Fruit fly (Drosophila melanogaster) whole organism, embryonic: ENCODE measurements around the gene Nrx-IV.

Experiments used
- Awh ChIP-seq: fragments of 200-800 bp; sonication (Bioruptor generic); IDR thresholded peaks from 2 replicates; pipeline ENCODE4, ENCODE4 v1.3.6; 2022; ENCODE audit warnings: missing biosample characterization, missing genetic modification characterization
- BEAF-32 ChIP-seq: fragments of 200-800 bp; sonication (Bioruptor generic); optimal IDR thresholded peaks from 3 replicates; lab custom pipeline; 2017; ENCODE audit warnings: missing biosample characterization, missing genetic modification characterization, mild to moderate bottlenecking, moderate library complexity, missing genetic modification reagents
- Blimp-1 ChIP-seq: fragments of 200-800 bp; sonication (Bioruptor generic); optimal IDR thresholded peaks from 3 replicates; lab custom pipeline; 2018; ENCODE audit warnings: missing biosample characterization, missing genetic modification characterization, mild to moderate bottlenecking, moderate library complexity, missing genetic modification reagents
- CG1024 ChIP-seq: fragments of 200-800 bp; sonication (Bioruptor generic); IDR thresholded peaks from 2 replicates; pipeline ENCODE4 v1.3.6; 2022; ENCODE audit warnings: missing biosample characterization, missing genetic modification characterization
- CG10274 ChIP-seq: fragments of 200-800 bp; sonication (Bioruptor generic); optimal IDR thresholded peaks from 3 replicates; lab custom pipeline; 2017; ENCODE audit warnings: missing biosample characterization, mild to moderate bottlenecking, missing genetic modification characterization
- CG14441 ChIP-seq: fragments of 200-800 bp; sonication (Bioruptor generic); IDR thresholded peaks from 2 replicates; pipeline ENCODE4 v1.3.6; 2022; ENCODE audit warnings: missing biosample characterization, missing genetic modification characterization
- CG14710 ChIP-seq: fragments of 200-800 bp; sonication (Bioruptor generic); optimal IDR thresholded peaks from 3 replicates; lab custom pipeline; 2019; ENCODE audit warnings: missing biosample characterization, mild to moderate bottlenecking, missing genetic modification characterization, moderate library complexity
- CG1602 ChIP-seq: fragments of 200-800 bp; sonication (Bioruptor generic); optimal IDR thresholded peaks from 3 replicates; lab custom pipeline; 2016; ENCODE audit warnings: missing biosample characterization, missing genetic modification characterization
- CG16813 ChIP-seq: fragments of 200-800 bp; sonication (Bioruptor generic); IDR thresholded peaks from 3 replicates; pipeline ENCODE4 v1.3.6; 2022; ENCODE audit warnings: missing biosample characterization, missing genetic modification characterization; ENCODE audit not compliant: partially characterized antibody
- CG17186 ChIP-seq: fragments of 200-800 bp; sonication (Bioruptor generic); optimal IDR thresholded peaks from 3 replicates; lab custom pipeline; 2017; ENCODE audit warnings: missing biosample characterization, missing genetic modification reagents, missing genetic modification characterization
- CG2120 ChIP-seq: fragments of 200-800 bp; sonication (Bioruptor generic); optimal IDR thresholded peaks from 3 replicates; lab custom pipeline; 2016; ENCODE audit warnings: missing biosample characterization, missing genetic modification characterization
- CG42726 ChIP-seq: fragments of 200-800 bp; sonication (Bioruptor generic); IDR thresholded peaks from 2 replicates; pipeline ENCODE4 v1.3.6; 2022; ENCODE audit warnings: missing biosample characterization, missing genetic modification characterization; ENCODE audit not compliant: partially characterized antibody
- CG4424 ChIP-seq: fragments of 200-800 bp; sonication (Bioruptor generic); optimal IDR thresholded peaks from 3 replicates; lab custom pipeline; 2016; ENCODE audit warnings: missing biosample characterization, missing genetic modification characterization
- CG4730 ChIP-seq: fragments of 200-800 bp; sonication (Bioruptor generic); IDR thresholded peaks from 2 replicates; pipeline ENCODE4 v1.3.6; 2022; ENCODE audit warnings: missing biosample characterization, missing genetic modification characterization
- CG6689 ChIP-seq: fragments of 200-800 bp; sonication (Bioruptor generic); IDR thresholded peaks from 2 replicates; pipeline ENCODE4 v1.3.6; 2022; ENCODE audit warnings: missing biosample characterization, missing genetic modification characterization
- CG6791 ChIP-seq: fragments of 200-800 bp; sonication (Bioruptor generic); IDR thresholded peaks from 3 replicates; pipeline ENCODE4 v1.3.6; 2022; ENCODE audit warnings: missing biosample characterization, missing genetic modification characterization; ENCODE audit not compliant: partially characterized antibody
- CG7928 ChIP-seq: fragments of 200-800 bp; sonication (Bioruptor generic); optimal IDR thresholded peaks from 2 replicates; lab custom pipeline; 2017; ENCODE audit warnings: missing biosample characterization, mild to moderate bottlenecking, missing genetic modification characterization
- CG8388 ChIP-seq: fragments of 200-800 bp; sonication (Bioruptor generic); optimal IDR thresholded peaks from 2 replicates; lab custom pipeline; 2019; ENCODE audit warnings: missing biosample characterization, mild to moderate bottlenecking, missing genetic modification characterization, moderate library complexity
- CG8765 ChIP-seq: fragments of 200-800 bp; sonication (Bioruptor generic); IDR thresholded peaks from 2 replicates; pipeline ENCODE4 v1.3.6; 2022; ENCODE audit warnings: missing biosample characterization, missing genetic modification characterization
- CG8924 ChIP-seq: fragments of 200-800 bp; optimal IDR thresholded peaks from 3 replicates; lab custom pipeline; 2019; ENCODE audit warnings: missing biosample characterization, mild to moderate bottlenecking, missing genetic modification characterization, moderate library complexity
- CG9817 ChIP-seq: fragments of 200-800 bp; sonication (Bioruptor generic); optimal IDR thresholded peaks from 2 replicates; lab custom pipeline; 2018; ENCODE audit warnings: missing biosample characterization, mild to moderate bottlenecking, missing genetic modification characterization, moderate library complexity
- Dbx ChIP-seq: fragments of 200-800 bp; sonication (Bioruptor generic); IDR thresholded peaks from 3 replicates; pipeline ENCODE4 v1.3.6; 2022; ENCODE audit warnings: missing biosample characterization, missing genetic modification characterization
- Deaf1 ChIP-seq: fragments of 200-800 bp; optimal IDR thresholded peaks from 3 replicates; lab custom pipeline; 2019; ENCODE audit warnings: missing biosample characterization, mild to moderate bottlenecking, missing genetic modification characterization, moderate library complexity
- HLH4C ChIP-seq: fragments of 200-800 bp; sonication (Bioruptor generic); IDR thresholded peaks from 3 replicates; pipeline ENCODE4 v1.3.6; 2022; ENCODE audit warnings: missing biosample characterization, missing genetic modification characterization; ENCODE audit not compliant: partially characterized antibody
- HmgZ ChIP-seq: fragments of 200-800 bp; sonication (Bioruptor generic); optimal IDR thresholded peaks from 2 replicates; lab custom pipeline; 2018; ENCODE audit warnings: missing biosample characterization, mild to moderate bottlenecking, missing genetic modification characterization
- Oaz ChIP-seq: fragments of 200-800 bp; sonication (Bioruptor generic); IDR thresholded peaks from 2 replicates; pipeline ENCODE4 v1.3.6; 2022; ENCODE audit warnings: missing biosample characterization, missing genetic modification characterization
- PHDP ChIP-seq: fragments of 200-800 bp; sonication (Bioruptor generic); optimal IDR thresholded peaks from 3 replicates; lab custom pipeline; 2018; ENCODE audit warnings: missing biosample characterization, mild to moderate bottlenecking, missing genetic modification characterization, moderate library complexity
- Rfx ChIP-seq: fragments of 200-800 bp; sonication (Bioruptor generic); IDR thresholded peaks from 2 replicates; pipeline ENCODE4 v1.3.6; 2022; ENCODE audit warnings: missing biosample characterization, missing genetic modification characterization
- Sox102F ChIP-seq: fragments of 200-800 bp; sonication (Bioruptor generic); optimal IDR thresholded peaks from 2 replicates; lab custom pipeline; 2018; ENCODE audit warnings: missing biosample characterization, mild to moderate bottlenecking, missing genetic modification characterization, moderate library complexity
- Spps ChIP-seq: fragments of 200-800 bp; sonication (Bioruptor generic); optimal IDR thresholded peaks from 2 replicates; lab custom pipeline; 2018; ENCODE audit warnings: missing biosample characterization, mild to moderate bottlenecking, missing genetic modification characterization
- Sry-δ ChIP-seq: fragments of 200-800 bp; sonication (Bioruptor generic); optimal IDR thresholded peaks from 2 replicates; lab custom pipeline; 2016; ENCODE audit warnings: missing biosample characterization, missing genetic modification characterization
- TFAM ChIP-seq: fragments of 200-800 bp; sonication (Bioruptor generic); optimal IDR thresholded peaks from 2 replicates; lab custom pipeline; 2017; ENCODE audit warnings: missing biosample characterization, missing genetic modification characterization, inconsistent platforms
- caup ChIP-seq: fragments of 200-800 bp; sonication (Bioruptor generic); optimal IDR thresholded peaks from 3 replicates; lab custom pipeline; 2017; ENCODE audit warnings: missing biosample characterization, mild to moderate bottlenecking, missing genetic modification characterization, moderate library complexity; ENCODE audit not compliant: severe bottlenecking
- gce ChIP-seq: fragments of 200-800 bp; sonication (Bioruptor generic); IDR thresholded peaks from 3 replicates; pipeline ENCODE4 v1.3.6; 2022; ENCODE audit warnings: missing biosample characterization, missing genetic modification characterization
- gcm ChIP-seq: fragments of 200-800 bp; sonication (Bioruptor generic); optimal IDR thresholded peaks from 2 replicates; lab custom pipeline; 2019; ENCODE audit warnings: missing biosample characterization, mild to moderate bottlenecking, missing genetic modification characterization, moderate library complexity
- gfzf ChIP-seq: fragments of 200-800 bp; sonication (Bioruptor generic); optimal IDR thresholded peaks from 2 replicates; lab custom pipeline; 2016; ENCODE audit warnings: missing biosample characterization, mild to moderate bottlenecking, missing genetic modification characterization, moderate library complexity
- ham ChIP-seq: fragments of 200-800 bp; sonication (Bioruptor generic); IDR thresholded peaks from 2 replicates; pipeline ENCODE4 v1.3.6; 2022; ENCODE audit warnings: missing biosample characterization, missing genetic modification characterization
- ind ChIP-seq: fragments of 200-800 bp; sonication (Bioruptor generic); optimal IDR thresholded peaks from 3 replicates; lab custom pipeline; 2016; ENCODE audit warnings: missing biosample characterization, missing genetic modification characterization
- inv ChIP-seq: fragments of 200-800 bp; sonication (Bioruptor generic); IDR thresholded peaks from 2 replicates; pipeline ENCODE4 v1.3.6; 2022; ENCODE audit warnings: missing biosample characterization, missing genetic modification characterization; ENCODE audit not compliant: partially characterized antibody
- lbe ChIP-seq: fragments of 200-800 bp; sonication (Bioruptor generic); optimal IDR thresholded peaks from 2 replicates; lab custom pipeline; 2016; ENCODE audit warnings: missing biosample characterization, mild to moderate bottlenecking, missing genetic modification characterization
- lola ChIP-seq, 3 experiments: fragments of >200 bp in 2 of 3; fragments of 200-800 bp in 1 of 3; sonication (Bioruptor generic) in 1 of 3; optimal IDR thresholded peaks; 2 replicates each; lab custom pipeline; 2017 to 2019; ENCODE audit warnings: missing biosample characterization in 3 of 3, missing genetic modification characterization in 3 of 3, mild to moderate bottlenecking in 1 of 3, moderate library complexity in 1 of 3
- mam ChIP-seq: fragments of 200-800 bp; sonication (Bioruptor generic); optimal IDR thresholded peaks from 3 replicates; lab custom pipeline; 2016; ENCODE audit warnings: missing biosample characterization, missing genetic modification characterization
- pan ChIP-seq, 4 experiments: fragments of >200 bp in 3 of 4; fragments of 200-800 bp in 1 of 4; sonication (Bioruptor generic) in 1 of 4; optimal IDR thresholded peaks in 3 of 4; IDR thresholded peaks in 1 of 4; 2 replicates each; pipeline versions ENCODE4 v1.3.6 to Lab custom; 2017 to 2022; ENCODE audit warnings: missing biosample characterization in 2 of 4, missing genetic modification characterization in 2 of 4, mixed read lengths in 1 of 4
- pfk ChIP-seq: fragments of 200-800 bp; sonication (Bioruptor generic); optimal IDR thresholded peaks from 2 replicates; lab custom pipeline; 2018; ENCODE audit warnings: missing biosample characterization, mild to moderate bottlenecking, missing genetic modification characterization, moderate library complexity
- pum ChIP-seq: fragments of 200-800 bp; sonication (Bioruptor generic); optimal IDR thresholded peaks from 2 replicates; lab custom pipeline; 2016; ENCODE audit warnings: missing biosample characterization, missing genetic modification characterization
- scrt ChIP-seq: fragments of 200-800 bp; sonication (Bioruptor generic); optimal IDR thresholded peaks from 2 replicates; lab custom pipeline; 2018; ENCODE audit warnings: missing biosample characterization, mild to moderate bottlenecking, missing genetic modification characterization, moderate library complexity
- sug ChIP-seq: fragments of 200-800 bp; optimal IDR thresholded peaks from 2 replicates; lab custom pipeline; 2019; ENCODE audit warnings: missing biosample characterization, mild to moderate bottlenecking, missing genetic modification characterization, moderate library complexity
- ttk ChIP-seq: fragments of 200-800 bp; sonication (Bioruptor generic); IDR thresholded peaks from 2 replicates; pipeline ENCODE4 v2.1.2; 2022; ENCODE audit warnings: missing biosample characterization, missing genetic modification characterization

The Nrx-IV gene

DNA sequence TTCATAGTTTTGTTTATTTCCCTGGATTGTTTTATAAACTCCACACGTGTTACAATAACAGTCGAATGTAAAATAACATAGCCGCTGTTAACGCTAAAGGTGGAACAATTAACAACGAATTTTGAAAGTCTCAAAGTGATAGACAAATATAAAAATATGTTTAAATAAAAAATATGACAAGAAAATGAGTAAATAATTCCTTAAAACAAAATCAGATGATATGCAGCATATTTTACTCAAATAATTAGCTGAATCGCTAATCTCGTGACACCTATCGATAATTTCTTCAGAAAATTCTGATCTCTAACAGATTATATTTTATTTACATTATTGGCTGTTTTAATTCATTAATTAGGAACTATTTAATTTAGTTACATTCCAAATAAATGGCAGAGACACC, 9.7 kb upstream of the Nrx-IV start, which contains the start of the genes CG5645 and Atg12 (continued):
- TF ChIP-seq Deaf1 (peak; percentile 24), Sox102F (GFP tag; lab: Kevin White, UChicago) (peak; percentile 63), CG4424 (GFP tag; lab: Kevin White, UChicago) (peak; percentile 49), Oaz (peak; percentile 41; the same call in 1 of the 2 replicates), CG14710 (tag; lab: Kevin White, UChicago) (peak; percentile 86), CG10274 (no peak), BEAF-32 (peak; percentile 80), HLH4C (peak; percentile 66; the same call in 2 of the 3 replicates), PHDP (tag; lab: Kevin White, UChicago) (peak; percentile 54), Blimp-1 (GFP tag; lab: Kevin White, UChicago) (peak; percentile 65), Awh (GFP tag; lab: Robert Waterston, UW) (peak; percentile 53; the same call in 1 of the 2 replicates), CG1024 (GFP tag; lab: Robert Waterston, UW) (peak; percentile 35; the same call in 1 of the 2 replicates), CG2120 (peak; percentile 65), pfk (GFP tag; lab: Kevin White, UChicago) (no peak), CG14441 (GFP tag; lab: Robert Waterston, UW) (peak; percentile 51; the same call in 1 of the 2 replicates), pum (GFP tag; lab: Kevin White, UChicago) (no peak), gce (GFP tag; lab: Robert Waterston, UW) (no peak), ham (GFP tag; lab: Robert Waterston, UW) (no peak), lola (GFP tag; optimal IDR thresholded peaks at IDR 0.05; lab: Kevin White, UChicago) (peak in 1 of 3 experiments; percentile 43), sug (tag; lab: Kevin White, UChicago) (peak; percentile 64), HmgZ (tag; lab: Kevin White, UChicago) (peak; percentile 23), gfzf (peak; percentile 1), mam (GFP tag; lab: Kevin White, UChicago) (no peak), gcm (GFP tag; lab: Kevin White, UChicago) (peak; percentile 56), Spps (tag; lab: Kevin White, UChicago) (no peak), Rfx (peak; percentile 69; the same call in 1 of the 2 replicates), CG6791 (GFP tag; lab: Robert Waterston, UW) (peak; percentile 40; the same call in 1 of the 3 replicates), inv (GFP tag; lab: Robert Waterston, UW) (peak; percentile 79), lbe (GFP tag; lab: Kevin White, UChicago) (peak; percentile 33), CG8924 (tag; lab: Kevin White, UChicago) (peak; percentile 61), CG7928 (no peak), CG17186 (peak; percentile 74), CG9817 (peak; percentile 61), Sry-δ (GFP tag; lab: Kevin White, UChicago) (peak; percentile 85), CG16813 (GFP tag; lab: Robert Waterston, UW) (peak; percentile 74), CG8765 (no peak), CG6689 (GFP tag; lab: Robert Waterston, UW) (peak; percentile 34; the same call in 1 of the 2 replicates), CG8388 (GFP tag; lab: Kevin White, UChicago) (peak; percentile 64), CG42726 (no peak; the same call in 1 of the 2 replicates), pan (optimal IDR thresholded peaks at IDR 0.05; lab: Kevin White, UChicago) (no peak), pan (GFP tag; optimal IDR thresholded peaks at IDR 0.05 in 1 of 2, IDR thresholded peaks at IDR 0.05 in 1 of 2) (peak in 1 of 2 experiments; percentile 69), TFAM (GFP tag; lab: Kevin White, UChicago) (no peak), ttk (0 out of 2 replicates have a peak, but pooled peaks have one; percentile 10), CG1602 (GFP tag; lab: Kevin White, UChicago) (peak; percentile 5), Dbx (GFP tag; lab: Robert Waterston, UW) (peak; percentile 73; the same call in 2 of the 3 replicates), CG4730 (GFP tag; lab: Robert Waterston, UW) (peak; percentile 48), caup (GFP tag; lab: Kevin White, UChicago) (peak; percentile 44), scrt (GFP tag; lab: Kevin White, UChicago) (no peak), ind (GFP tag; lab: Kevin White, UChicago) (peak; percentile 58)
